Fruit fly (Drosophila melanogaster) whole organism, prepupa: Measurements from ENCODE around the gene PGAP5.

Source experiments
- CG16779 ChIP-seq: fragments of 200-800 bp; sonication (Bioruptor generic); optimal IDR thresholded peaks from 3 replicates; lab custom pipeline; 2017; ENCODE audit warnings: missing biosample characterization, mild to moderate bottlenecking, missing genetic modification characterization
- CG6163 ChIP-seq: fragments of 200-800 bp; sonication (Bioruptor generic); IDR thresholded peaks from 3 replicates; pipeline ENCODE4 v1.3.6; 2022; ENCODE audit warnings: missing biosample characterization, missing genetic modification characterization
- OdsH ChIP-seq: fragments of 200-800 bp; sonication (Bioruptor generic); optimal IDR thresholded peaks from 3 replicates; lab custom pipeline; 2016; ENCODE audit warnings: missing biosample characterization, missing genetic modification characterization
- pdm3 ChIP-seq: fragments of 200-800 bp; sonication (Bioruptor generic); optimal IDR thresholded peaks from 3 replicates; lab custom pipeline; 2016; ENCODE audit warnings: missing biosample characterization, missing genetic modification characterization

dm6 chr2L:8203748-8204147, 5.1 kb downstream of the PGAP5 start:
- TF ChIP-seq CG6163 (no peak), CG16779 (tag; lab: Kevin White, UChicago) (no peak), pdm3 (no peak), OdsH (GFP tag; lab: Kevin White, UChicago) (no peak)
